Fruit fly (Drosophila melanogaster): ENCODE data around the gene CG42788.

CG42788 gene

DNA sequence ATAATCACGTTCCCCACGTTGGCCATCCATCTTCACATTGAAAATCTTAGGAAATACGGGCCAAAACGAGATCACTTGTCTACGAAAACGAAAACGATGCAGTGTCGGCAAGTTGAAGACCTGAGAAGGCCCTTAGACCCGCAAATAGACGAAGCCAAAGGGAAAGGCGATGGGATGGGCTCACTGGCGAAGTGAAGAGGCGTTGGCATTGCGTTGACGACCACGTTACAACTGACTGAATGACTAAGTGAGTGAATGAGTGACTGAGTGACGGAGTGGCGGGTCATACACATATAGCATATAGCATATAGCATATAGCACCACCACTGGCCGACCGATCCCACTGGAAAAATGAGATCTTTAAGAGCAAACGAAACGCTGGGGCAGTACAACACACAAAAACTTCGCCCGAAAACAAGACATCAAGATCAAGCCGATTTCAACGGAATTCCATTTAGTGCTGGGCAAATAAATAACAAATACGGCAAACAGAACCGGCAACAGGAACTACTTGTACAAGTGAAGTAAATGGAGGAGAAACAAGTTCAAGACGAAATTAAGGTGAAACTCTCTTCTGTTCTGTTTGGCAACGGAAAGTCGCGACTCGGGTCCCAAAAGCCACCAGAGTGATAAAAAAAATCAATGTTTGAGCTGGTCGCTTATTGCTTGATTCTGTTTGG lies 8.6 kb downstream of the CG42788 start (continued):
- TF ChIP-seq Bteb2 (GFP tag; optimal IDR thresholded peaks at IDR 0.05) (no peak), Jarid2 (GFP tag; optimal IDR thresholded peaks at IDR 0.05) (no peak), prd (optimal IDR thresholded peaks at IDR 0.05) (no peak), prd (GFP tag; IDR thresholded peaks at IDR 0.05) (no peak), HmgZ (tag; optimal IDR thresholded peaks at IDR 0.05) (no peak), CG11504 (tag; optimal IDR thresholded peaks at IDR 0.05) (no peak), crol (GFP tag; IDR thresholded peaks at IDR 0.05) (peak; percentile 27; the same call in 1 of the 2 replicates), sr (GFP tag; IDR thresholded peaks at IDR 0.05) (peak; percentile 95), Stat92E (GFP tag; optimal IDR thresholded peaks at IDR 0.05) (peak in 1 of 3 experiments; percentile 83), psq (GFP tag; optimal IDR thresholded peaks at IDR 0.05) (no peak), CG34376 (GFP tag; optimal IDR thresholded peaks at IDR 0.05) (no peak), CG4404 (GFP tag; IDR thresholded peaks at IDR 0.05) (no peak), nau (GFP tag; optimal IDR thresholded peaks at IDR 0.05) (no peak), pho (GFP tag; optimal IDR thresholded peaks at IDR 0.05) (no peak), Ets65A (GFP tag) (peak; percentile 10), corto (GFP tag; optimal IDR thresholded peaks at IDR 0.05) (no peak), lov (optimal IDR thresholded peaks at IDR 0.05) (no peak), lov (GFP tag; IDR thresholded peaks at IDR 0.05) (no peak), fd102C (GFP tag; optimal IDR thresholded peaks at IDR 0.05) (no peak), Spps (tag; optimal IDR thresholded peaks at IDR 0.05) (no peak), D19A (tag; optimal IDR thresholded peaks at IDR 0.05) (no peak), sc (optimal IDR thresholded peaks at IDR 0.05) (no peak), sc (GFP tag; optimal IDR thresholded peaks at IDR 0.05) (no peak), Doc2 (GFP tag; IDR thresholded peaks at IDR 0.05) (no peak), ewg (GFP tag; optimal IDR thresholded peaks at IDR 0.05) (no peak), Bdp1 (GFP tag; optimal IDR thresholded peaks at IDR 0.05) (no peak), phol (tag; optimal IDR thresholded peaks at IDR 0.05) (no peak), Atf3 (GFP tag; optimal IDR thresholded peaks at IDR 0.05) (no peak), Atf6 (GFP tag; IDR thresholded peaks at IDR 0.05) (no peak), CG14050 (GFP tag; IDR thresholded peaks at IDR 0.05) (no peak), Gug (GFP tag; IDR thresholded peaks at IDR 0.05) (no peak), hb (GFP tag; IDR thresholded peaks at IDR 0.05; ENCODE audit: partially characterized antibody) (no peak), pb (GFP tag; optimal IDR thresholded peaks at IDR 0.05) (no peak), Dfd (GFP tag; optimal IDR thresholded peaks at IDR 0.05) (no peak), p53 (GFP tag; optimal IDR thresholded peaks at IDR 0.05) (no peak), CG13894 (tag; optimal IDR thresholded peaks at IDR 0.05) (peak; percentile 90), Dll (GFP tag; IDR thresholded peaks at IDR 0.05; ENCODE audit: partially characterized antibody) (no peak), dysf (GFP tag; IDR thresholded peaks at IDR 0.05) (no peak), CG15696 (tag; optimal IDR thresholded peaks at IDR 0.05) (peak; percentile 5), Hr78 (GFP tag; optimal IDR thresholded peaks at IDR 0.05) (peak in 1 of 2 experiments; percentile 49), Fer2 (tag; optimal IDR thresholded peaks at IDR 0.05) (no peak), hkb (optimal IDR thresholded peaks at IDR 0.05) (no peak), hkb (GFP tag; IDR thresholded peaks at IDR 0.05) (0 out of 2 replicates have a peak, but pooled peaks have one; percentile 12), E2f1 (GFP tag; IDR thresholded peaks at IDR 0.05) (no peak), CG17328 (GFP tag; IDR thresholded peaks at IDR 0.05) (no peak), CG42726 (GFP tag; IDR thresholded peaks at IDR 0.05; ENCODE audit: partially characterized antibody) (no peak), ERR (GFP tag; optimal IDR thresholded peaks at IDR 0.05) (no peak), usp (GFP tag; optimal IDR thresholded peaks at IDR 0.05) (no peak), dmrt11E (tag; optimal IDR thresholded peaks at IDR 0.05) (no peak), kni (GFP tag; optimal IDR thresholded peaks at IDR 0.05) (no peak), CG11560 (tag; IDR thresholded peaks at IDR 0.05) (no peak)
